Worm (Caenorhabditis elegans): ENCODE measurements around the gene ttr-33.

- no peak for TF ChIP-seq nhr-76 (tag; optimal IDR thresholded peaks at IDR 0.05)
- TF ChIP-seq ham-2 (GFP tag; optimal IDR thresholded peaks at IDR 0.05) = no peak
- peak; percentile 20 for TF ChIP-seq lsy-2 (tag; optimal IDR thresholded peaks at IDR 0.05)
- no peak for TF ChIP-seq elt-1 (tag; optimal IDR thresholded peaks at IDR 0.05; ENCODE audit: borderline replicate concordance, insufficient read depth)
- TF ChIP-seq pha-4 (tag; optimal IDR thresholded peaks at IDR 0.05) = no peak
- TF ChIP-seq elt-3 (tag; optimal IDR thresholded peaks at IDR 0.05) = no peak
- no peak for TF ChIP-seq sptf-1 (tag; optimal IDR thresholded peaks at IDR 0.05)
- TF ChIP-seq ztf-11 (tag; optimal IDR thresholded peaks at IDR 0.05) = no peak
- TF ChIP-seq bed-3 (GFP tag; optimal IDR thresholded peaks at IDR 0.05) = no peak
- no peak for TF ChIP-seq lin-13 (tag; optimal IDR thresholded peaks at IDR 0.05)
- TF ChIP-seq unc-120 (tag; optimal IDR thresholded peaks at IDR 0.05; ENCODE audit: poor library complexity, severe bottlenecking) = no peak
- no peak for TF ChIP-seq sem-2 (GFP tag; optimal IDR thresholded peaks at IDR 0.05)
These were observed 17.4 kb downstream of the ttr-33 start, which contains the start of gene lbp-4 for ce11 chrV:7820270-7820669.
